Worm (Caenorhabditis elegans) whole organism, L1 larva: ENCODE measurements around the gene F07C3.16.
A peak's percentile ranks its signal among the peaks of the same experiment; 100 is the strongest.

ENCODE experiments used
- C34B4.2 ChIP-seq: sonication (generic microtip); optimal IDR thresholded peaks from 2 replicates; lab custom pipeline; 2017; ENCODE audit warnings: mild to moderate bottlenecking, missing genetic modification characterization, missing compliant biosample characterization
- F16B12.6 ChIP-seq: fragments of 150-350 bp; optimal IDR thresholded peaks from 2 replicates; lab custom pipeline; 2014; ENCODE audit warnings: missing biosample characterization, missing genetic modification characterization
- Y116A8C.19 ChIP-seq: sonication (generic microtip); optimal IDR thresholded peaks from 2 replicates; lab custom pipeline; 2016; ENCODE audit warnings: missing compliant biosample characterization, missing genetic modification characterization, borderline replicate concordance
- alr-1 ChIP-seq: fragments of 200-800 bp; sonication (Bioruptor generic); optimal IDR thresholded peaks from 2 replicates; lab custom pipeline; 2018; ENCODE audit warnings: borderline replicate concordance, mild to moderate bottlenecking, missing genetic modification characterization, missing compliant biosample characterization
- ama-1 ChIP-seq: fragments of 150-350 bp; optimal IDR thresholded peaks from 2 replicates; lab custom pipeline; 2014
- ceh-63 ChIP-seq: fragments of 200-800 bp; sonication (Bioruptor generic); optimal IDR thresholded peaks from 2 replicates; lab custom pipeline; 2018; ENCODE audit warnings: mild to moderate bottlenecking, missing genetic modification characterization, missing compliant biosample characterization
- ceh-90 ChIP-seq: sonication (generic microtip); optimal IDR thresholded peaks from 2 replicates; lab custom pipeline; 2016; ENCODE audit warnings: missing genetic modification characterization, missing compliant biosample characterization
- ces-1 ChIP-seq: fragments of 150-350 bp; optimal IDR thresholded peaks from 2 replicates; lab custom pipeline; 2014; ENCODE audit warnings: missing biosample characterization, missing genetic modification reagents, missing genetic modification characterization
- dsc-1 ChIP-seq: sonication (generic microtip); optimal IDR thresholded peaks from 2 replicates; lab custom pipeline; 2016; ENCODE audit warnings: mild to moderate bottlenecking, missing genetic modification characterization, missing compliant biosample characterization
- efl-1 ChIP-seq, 4 experiments: fragments of 150-350 bp; optimal IDR thresholded peaks in 3 of 4; peaks in 1 of 4; 1 replicate in 1 of 4; 2 replicates in 3 of 4; lab custom pipeline; 2014; ENCODE audit warnings: missing biosample characterization in 2 of 4, missing genetic modification characterization in 2 of 4, missing genetic modification reagents in 2 of 4
- efl-3 ChIP-seq: fragments of 200-800 bp; sonication (Bioruptor generic); optimal IDR thresholded peaks from 2 replicates; lab custom pipeline; 2018; ENCODE audit warnings: mild to moderate bottlenecking, missing genetic modification characterization, missing compliant biosample characterization
- elt-2 ChIP-seq: sonication (generic microtip); optimal IDR thresholded peaks from 2 replicates; lab custom pipeline; 2016; ENCODE audit warnings: missing genetic modification characterization, mild to moderate bottlenecking, inconsistent platforms, missing compliant biosample characterization, missing genetic modification reagents
- ets-5 ChIP-seq: fragments of 200-800 bp; sonication (Bioruptor generic); IDR thresholded peaks from 2 replicates; pipeline ENCODE4 v1.3.6; 2022; ENCODE audit warnings: missing genetic modification characterization, missing compliant biosample characterization
- fkh-8 ChIP-seq: sonication (generic microtip); optimal IDR thresholded peaks from 2 replicates; lab custom pipeline; 2016; ENCODE audit warnings: mild to moderate bottlenecking, missing genetic modification characterization, missing compliant biosample characterization
- fos-1 ChIP-seq: fragments of 150-350 bp; optimal IDR thresholded peaks from 2 replicates; lab custom pipeline; 2014; ENCODE audit warnings: missing biosample characterization, missing genetic modification characterization
- grh-1 ChIP-seq: fragments of 200-800 bp; sonication (Bioruptor generic); IDR thresholded peaks from 2 replicates; pipeline ENCODE4 v1.3.6; 2022; ENCODE audit warnings: missing genetic modification reagents, missing genetic modification characterization, missing compliant biosample characterization
- hlh-4 ChIP-seq: sonication (generic microtip); optimal IDR thresholded peaks from 2 replicates; lab custom pipeline; 2016; ENCODE audit warnings: mild to moderate bottlenecking, missing genetic modification characterization, missing compliant biosample characterization
- hpl-2 ChIP-seq: fragments of 150-350 bp; optimal IDR thresholded peaks from 2 replicates; lab custom pipeline; 2014; ENCODE audit warnings: missing biosample characterization, missing genetic modification reagents, missing genetic modification characterization
- lin-14 ChIP-seq: fragments of 200-800 bp; sonication (Bioruptor generic); optimal IDR thresholded peaks from 2 replicates; lab custom pipeline; 2018; ENCODE audit warnings: mild to moderate bottlenecking, missing genetic modification characterization, moderate library complexity, missing compliant biosample characterization
- lin-15B ChIP-seq: fragments of 150-350 bp; sonication (generic microtip); optimal IDR thresholded peaks from 3 replicates; lab custom pipeline; 2014; ENCODE audit warnings: missing biosample characterization, missing genetic modification characterization
- lin-35 ChIP-seq, 2 experiments: fragments of 150-350 bp; optimal IDR thresholded peaks; 2 replicates each; lab custom pipeline; 2014; ENCODE audit warnings: missing biosample characterization in 2 of 2, missing genetic modification characterization in 2 of 2, missing genetic modification reagents in 2 of 2
- mdl-1 ChIP-seq, 2 experiments: fragments of 150-350 bp; optimal IDR thresholded peaks; 2 replicates each; lab custom pipeline; 2014 to 2017; ENCODE audit warnings: missing biosample characterization in 2 of 2, missing genetic modification characterization in 2 of 2, inconsistent platforms in 1 of 2
- mef-2 ChIP-seq: fragments of 150-350 bp; optimal IDR thresholded peaks from 2 replicates; lab custom pipeline; 2014; ENCODE audit warnings: missing biosample characterization, missing genetic modification characterization
- mep-1 ChIP-seq: fragments of 150-350 bp; optimal IDR thresholded peaks from 2 replicates; lab custom pipeline; 2014; ENCODE audit warnings: missing biosample characterization, missing genetic modification characterization
- nhr-12 ChIP-seq: sonication (generic microtip); optimal IDR thresholded peaks from 2 replicates; lab custom pipeline; 2017; ENCODE audit warnings: missing biosample characterization, missing genetic modification characterization
- nhr-19 ChIP-seq: fragments of 200-800 bp; sonication (Bioruptor generic); conservative IDR thresholded peaks from 2 replicates; pipeline ENCODE4 v1.3.6; 2022; ENCODE audit warnings: missing genetic modification characterization, missing compliant biosample characterization
- nhr-20 ChIP-seq: sonication (generic microtip); optimal IDR thresholded peaks from 2 replicates; lab custom pipeline; 2016; ENCODE audit warnings: mild to moderate bottlenecking, missing genetic modification characterization, missing compliant biosample characterization
- nhr-47 ChIP-seq: sonication (generic microtip); optimal IDR thresholded peaks from 2 replicates; lab custom pipeline; 2016; ENCODE audit warnings: mild to moderate bottlenecking, missing genetic modification characterization, moderate library complexity, missing compliant biosample characterization
- nhr-71 ChIP-seq: sonication (generic microtip); optimal IDR thresholded peaks from 2 replicates; lab custom pipeline; 2016; ENCODE audit warnings: mild to moderate bottlenecking, missing genetic modification characterization, moderate library complexity, missing compliant biosample characterization
- nhr-76 ChIP-seq: sonication (generic microtip); optimal IDR thresholded peaks from 2 replicates; lab custom pipeline; 2017; ENCODE audit warnings: missing biosample characterization, missing genetic modification characterization
- nhr-90 ChIP-seq: sonication (generic microtip); optimal IDR thresholded peaks from 2 replicates; lab custom pipeline; 2016; ENCODE audit warnings: mild to moderate bottlenecking, missing genetic modification characterization, missing compliant biosample characterization; ENCODE audit not compliant: poor library complexity
- pax-3 ChIP-seq: fragments of 200-800 bp; sonication (Bioruptor generic); optimal IDR thresholded peaks from 2 replicates; lab custom pipeline; 2018; ENCODE audit warnings: mild to moderate bottlenecking, missing genetic modification characterization, moderate library complexity, missing compliant biosample characterization
- snpc-4 ChIP-seq: fragments of 150-350 bp; optimal IDR thresholded peaks from 2 replicates; lab custom pipeline; 2014; ENCODE audit warnings: missing biosample characterization, missing genetic modification characterization
- sox-4 ChIP-seq: sonication (generic microtip); optimal IDR thresholded peaks from 2 replicates; lab custom pipeline; 2016; ENCODE audit warnings: missing genetic modification characterization, missing compliant biosample characterization
- sptf-1 ChIP-seq: fragments of 150-350 bp; optimal IDR thresholded peaks from 2 replicates; lab custom pipeline; 2014; ENCODE audit warnings: missing biosample characterization, missing genetic modification characterization
- sup-37 ChIP-seq: fragments of 200-800 bp; sonication (Bioruptor generic); optimal IDR thresholded peaks from 2 replicates; lab custom pipeline; 2018; ENCODE audit warnings: mild to moderate bottlenecking, missing genetic modification characterization, missing compliant biosample characterization
- swsn-7 ChIP-seq: sonication (generic microtip); optimal IDR thresholded peaks from 2 replicates; lab custom pipeline; 2016; ENCODE audit warnings: missing genetic modification characterization, missing compliant biosample characterization
- tbx-2 ChIP-seq: sonication (generic microtip); optimal IDR thresholded peaks from 2 replicates; lab custom pipeline; 2016; ENCODE audit warnings: missing genetic modification characterization, missing compliant biosample characterization
- tlp-1 ChIP-seq: fragments of 150-350 bp; optimal IDR thresholded peaks from 2 replicates; lab custom pipeline; 2014; ENCODE audit warnings: missing biosample characterization, missing genetic modification characterization
- unc-130 ChIP-seq: fragments of 150-350 bp; optimal IDR thresholded peaks from 2 replicates; lab custom pipeline; 2017; ENCODE audit warnings: missing biosample characterization, missing genetic modification characterization, inconsistent platforms
- unc-30 ChIP-seq: sonication (generic microtip); optimal IDR thresholded peaks from 2 replicates; lab custom pipeline; 2017; ENCODE audit warnings: missing biosample characterization, missing genetic modification characterization
- unc-62 ChIP-seq: fragments of 150-350 bp; optimal IDR thresholded peaks from 2 replicates; lab custom pipeline; 2014; ENCODE audit warnings: missing biosample characterization, missing genetic modification reagents, missing genetic modification characterization
- unc-86 ChIP-seq: sonication (generic microtip); optimal IDR thresholded peaks from 2 replicates; lab custom pipeline; 2016; ENCODE audit warnings: missing genetic modification characterization, missing compliant biosample characterization
- vab-15 ChIP-seq: sonication (generic microtip); optimal IDR thresholded peaks from 2 replicates; lab custom pipeline; 2017; ENCODE audit warnings: missing genotype, mild to moderate bottlenecking, missing genetic modification characterization, missing compliant biosample characterization
- ztf-11 ChIP-seq, 2 experiments: sonication (generic microtip); optimal IDR thresholded peaks; 2 replicates each; lab custom pipeline; 2016 to 2017; ENCODE audit warnings: missing genetic modification characterization in 2 of 2, missing biosample characterization in 1 of 2, missing compliant biosample characterization in 1 of 2

Gene F07C3.16

ce11 chrV:9266399-9266798, 9.0 kb upstream of the F07C3.16 start, which contains the start of gene slc-17.7:
Gene slc-17.7 (minus strand): TSS chrV:9266499.
- TF ChIP-seq sox-4 (tag; lab: Kevin White, UChicago): no peak
- TF ChIP-seq nhr-12 (tag; lab: Kevin White, UChicago): no peak
- no peak for TF ChIP-seq nhr-90
- TF ChIP-seq unc-30 (tag; lab: Kevin White, UChicago): no peak
- no peak for TF ChIP-seq lin-15B (tag; lab: Kevin White, UChicago)

ce11 chrV:9262708-9263107, 5.3 kb upstream of the F07C3.16 start:
- TF ChIP-seq nhr-20 (peak; percentile 13), C34B4.2 (tag; lab: Kevin White, UChicago) (no peak), unc-130 (no peak), elt-2 (tag; lab: Kevin White, UChicago) (peak; percentile 10)

DNA sequence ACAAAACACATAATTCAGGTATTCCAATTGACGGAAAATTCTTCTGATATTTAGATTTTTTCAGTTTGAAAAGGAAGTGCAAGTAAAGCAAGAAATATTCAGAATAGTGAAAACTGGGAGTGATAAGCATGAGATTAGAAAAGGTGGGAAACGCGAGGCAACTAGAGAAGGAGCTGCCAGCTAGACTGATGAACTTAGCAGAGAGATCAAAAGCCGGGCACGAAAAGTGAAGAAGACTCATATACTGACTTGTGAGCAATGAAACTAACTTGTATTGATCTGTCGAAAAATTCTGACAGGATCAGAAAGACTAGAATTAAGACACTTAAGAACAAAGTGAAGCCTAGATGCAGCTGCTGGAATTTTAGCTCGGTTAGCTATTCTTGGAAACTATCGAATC, 4.1 kb upstream of the F07C3.16 start, which contains the start of gene nhr-36:
nhr-36 (minus strand) TSS at position 101 of the 400 bp plus-strand sequence.
- TF ChIP-seq sptf-1 (tag; lab: Kevin White, UChicago) (no peak), snpc-4 (tag; lab: Kevin White, UChicago) (no peak), nhr-71 (tag; lab: Kevin White, UChicago) (peak; percentile 36), mef-2 (tag; lab: Kevin White, UChicago) (no peak), efl-3 (GFP tag; lab: Kevin White, UChicago) (no peak), fkh-8 (tag; lab: Kevin White, UChicago) (peak; percentile 24), nhr-47 (peak; percentile 32), unc-130 (no peak), ces-1 (GFP tag; lab: Kevin White, UChicago) (no peak), ama-1 (lab: Kevin White, UChicago) (no peak)

- TF ChIP-seq swsn-7 (tag; lab: Kevin White, UChicago) (peak; percentile 12), sox-4 (tag; lab: Kevin White, UChicago) (peak; percentile 68), nhr-71 (tag; lab: Kevin White, UChicago) (peak; percentile 80), pax-3 (tag; lab: Kevin White, UChicago) (peak; percentile 60), dsc-1 (tag; lab: Kevin White, UChicago) (peak; percentile 73), nhr-47 (peak; percentile 43), Y116A8C.19 (tag; lab: Kevin White, UChicago) (no peak), fkh-8 (tag; lab: Kevin White, UChicago) (peak; percentile 84), grh-1 (GFP tag; lab: Robert Waterston, UW) (no peak), elt-2 (tag; lab: Kevin White, UChicago) (no peak), tlp-1 (tag; lab: Kevin White, UChicago) (no peak), hlh-4 (peak; percentile 58), ces-1 (GFP tag; lab: Kevin White, UChicago) (no peak), nhr-76 (no peak)
These were observed 3.0 kb upstream of the F07C3.16 start for ce11 chrV:9260411-9260810.

DNA sequence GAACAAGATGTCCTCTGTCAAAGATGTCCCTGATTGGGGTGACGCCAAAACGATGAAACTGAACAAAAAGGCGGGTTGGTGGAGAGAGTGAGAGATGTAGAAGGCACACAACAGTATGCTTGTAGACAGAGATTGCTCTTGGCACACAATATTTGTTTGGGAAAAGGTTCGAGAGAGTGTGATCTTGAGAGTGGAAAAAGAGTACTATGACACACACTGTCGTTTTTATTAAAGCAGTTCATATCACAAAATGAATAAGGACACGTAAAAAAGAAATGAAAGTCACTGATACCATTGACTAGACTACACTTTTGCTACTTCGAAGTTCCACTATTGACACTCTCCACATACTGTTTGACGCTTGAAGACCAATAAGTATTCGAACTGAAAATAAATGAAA, 1.9 kb downstream of the F07C3.16 start:
- TF ChIP-seq ztf-11 (tag; optimal IDR thresholded peaks at IDR 0.05; lab: Kevin White, UChicago) (no peak), F16B12.6 (tag; lab: Kevin White, UChicago) (no peak), mep-1 (tag; lab: Kevin White, UChicago) (no peak), grh-1 (GFP tag; lab: Robert Waterston, UW) (no peak), sup-37 (GFP tag; lab: Kevin White, UChicago) (no peak), alr-1 (tag; lab: Kevin White, UChicago) (no peak), tbx-2 (no peak), efl-1 (optimal IDR thresholded peaks at IDR 0.05; lab: Kevin White, UChicago) (no peak), efl-1 (GFP tag; optimal IDR thresholded peaks at IDR 0.05 in 1 of 2; lab: Kevin White, UChicago) (peak in 1 of 2 experiments; percentile 81), mdl-1 (tag; optimal IDR thresholded peaks at IDR 0.05; lab: Kevin White, UChicago) (no peak), fos-1 (no peak), unc-62 (GFP tag; lab: Kevin White, UChicago) (no peak), hpl-2 (GFP tag; lab: Kevin White, UChicago) (no peak), elt-2 (tag; lab: Kevin White, UChicago) (peak; percentile 72), ceh-63 (GFP tag; lab: Kevin White, UChicago) (no peak), unc-86 (tag; lab: Kevin White, UChicago) (no peak), vab-15 (tag; lab: Kevin White, UChicago) (no peak), lin-35 (GFP tag; optimal IDR thresholded peaks at IDR 0.05; lab: Kevin White, UChicago) (peak in 1 of 2 experiments; percentile 16), fkh-8 (tag; lab: Kevin White, UChicago) (no peak), lin-14 (peak; percentile 37), ets-5 (no peak), nhr-19 (GFP tag; lab: Robert Waterston, UW) (no peak), ceh-90 (tag; lab: Kevin White, UChicago) (no peak)
